Fruit fly (Drosophila melanogaster) Kc167 (cell line): ENCODE results near the gene yellow-f.

Source experiments
- Sin3A ChIP-seq: fragments of >200 bp; optimal IDR thresholded peaks from 2 replicates; lab custom pipeline; 2018; ENCODE audit warnings: missing external identifiers
- psq ChIP-seq: fragments of >200 bp; optimal IDR thresholded peaks from 2 replicates; lab custom pipeline; 2017; ENCODE audit warnings: missing external identifiers
- ttk ChIP-seq: sonication (Bioruptor generic); optimal IDR thresholded peaks from 2 replicates; lab custom pipeline; 2017; ENCODE audit warnings: missing external identifiers

DNA sequence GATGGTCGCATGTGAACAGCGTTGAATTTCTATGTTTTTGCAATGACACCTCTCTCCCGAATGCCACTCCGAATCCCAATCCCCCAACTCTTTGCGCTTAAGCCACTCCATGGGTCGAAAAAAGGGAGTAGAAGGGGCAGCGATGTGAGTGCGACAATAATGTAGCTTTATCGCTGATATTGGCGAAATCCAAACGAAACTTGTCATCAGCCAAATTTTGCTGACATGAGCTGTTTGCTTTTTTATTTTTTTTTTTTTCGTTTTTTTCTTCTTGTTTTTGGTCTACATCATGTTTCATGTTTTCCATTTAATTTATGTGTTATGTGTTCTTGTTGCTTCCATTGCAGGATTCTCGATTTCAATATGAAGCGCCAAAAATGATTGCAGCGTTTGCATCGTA is 26.0 kb upstream of the yellow-f start:
- TF ChIP-seq Sin3A (no peak), psq (lab: Kevin White, UChicago) (no peak), ttk (lab: Kevin White, UChicago) (no peak)
